Fruit fly (Drosophila melanogaster) whole organism, pupa: ENCODE measurements around the gene CG8483.

Experiments
- CG10348 ChIP-seq: fragments of 200-800 bp; sonication (Bioruptor generic); IDR thresholded peaks from 2 replicates; pipeline ENCODE4 v1.3.6; 2022; ENCODE audit warnings: missing biosample characterization, missing genetic modification characterization
- CG13204 ChIP-seq: fragments of 200-800 bp; sonication (Bioruptor generic); optimal IDR thresholded peaks from 2 replicates; lab custom pipeline; 2018; ENCODE audit warnings: missing biosample characterization, mild to moderate bottlenecking, missing genetic modification characterization, moderate library complexity
- CG14655 ChIP-seq: fragments of 200-800 bp; sonication (Bioruptor generic); optimal IDR thresholded peaks from 3 replicates; lab custom pipeline; 2017; ENCODE audit warnings: mild to moderate bottlenecking, missing biosample characterization, missing genetic modification reagents, missing genetic modification characterization
- CG15710 ChIP-seq: fragments of 200-800 bp; sonication (Bioruptor generic); optimal IDR thresholded peaks from 2 replicates; lab custom pipeline; 2018; ENCODE audit warnings: missing biosample characterization, mild to moderate bottlenecking, missing genetic modification characterization, moderate library complexity
- CG32121 ChIP-seq: fragments of 200-800 bp; sonication (Bioruptor generic); IDR thresholded peaks from 2 replicates; pipeline ENCODE4 v1.3.6; 2022; ENCODE audit warnings: missing biosample characterization, missing genetic modification characterization
- CG9948 ChIP-seq: fragments of 200-800 bp; sonication (Bioruptor generic); optimal IDR thresholded peaks from 2 replicates; lab custom pipeline; 2018; ENCODE audit warnings: missing biosample characterization, mild to moderate bottlenecking, missing genetic modification characterization, moderate library complexity

- TF ChIP-seq CG9948 (no peak), CG14655 (GFP tag; lab: Kevin White, UChicago) (no peak), CG32121 (GFP tag; lab: Robert Waterston, UW) (no peak), CG13204 (no peak), CG10348 (GFP tag; lab: Robert Waterston, UW) (no peak), CG15710 (tag; lab: Kevin White, UChicago) (no peak)
These were observed 47.4 kb upstream of the CG8483 start for dm6 chr3R:13261706-13262105.
